Fruit fly (Drosophila melanogaster) whole organism, embryonic: ENCODE results near the gene CG11052.
"Not testable (repeated sequence)": the region's sequence is repeated elsewhere in the genome, so short reads cannot be mapped to it uniquely, and the experiment has no call there.

Source experiments
- Ada2b ChIP-seq: fragments of 200-800 bp; sonication (Bioruptor generic); IDR thresholded peaks from 2 replicates; pipeline ENCODE4 v1.3.6; 2022; ENCODE audit warnings: missing biosample characterization, missing genetic modification characterization
- BEAF-32 ChIP-seq: fragments of 200-800 bp; sonication (Bioruptor generic); optimal IDR thresholded peaks from 3 replicates; lab custom pipeline; 2017; ENCODE audit warnings: missing biosample characterization, missing genetic modification characterization, mild to moderate bottlenecking, moderate library complexity, missing genetic modification reagents
- CG10267 ChIP-seq: fragments of 200-800 bp; sonication (Bioruptor generic); optimal IDR thresholded peaks from 2 replicates; lab custom pipeline; 2018; ENCODE audit warnings: missing biosample characterization, mild to moderate bottlenecking, missing genetic modification characterization, moderate library complexity
- CG10654 ChIP-seq: fragments of 200-800 bp; sonication (Bioruptor generic); optimal IDR thresholded peaks from 2 replicates; lab custom pipeline; 2016; ENCODE audit warnings: missing biosample characterization, missing genetic modification characterization
- CG11504 ChIP-seq: fragments of 200-800 bp; sonication (Bioruptor generic); optimal IDR thresholded peaks from 3 replicates; lab custom pipeline; 2019; ENCODE audit warnings: missing biosample characterization, mild to moderate bottlenecking, missing genetic modification characterization, moderate library complexity
- CG11560 ChIP-seq: fragments of 200-800 bp; sonication (Bioruptor generic); IDR thresholded peaks from 3 replicates; pipeline ENCODE4 v1.3.6; 2022; ENCODE audit warnings: missing biosample characterization, missing genetic modification characterization
- CG11695 ChIP-seq: fragments of 200-800 bp; sonication (Bioruptor generic); IDR thresholded peaks from 3 replicates; pipeline ENCODE4 v1.3.6; 2022; ENCODE audit warnings: missing biosample characterization, missing genetic modification characterization
- CG11696 ChIP-seq: fragments of 200-800 bp; sonication (Bioruptor generic); IDR thresholded peaks from 2 replicates; pipeline ENCODE4 v1.3.6; 2022; ENCODE audit warnings: missing biosample characterization, missing genetic modification characterization
- CG13287 ChIP-seq: fragments of 200-800 bp; sonication (Bioruptor generic); IDR thresholded peaks from 2 replicates; pipeline ENCODE4 v1.3.6; 2022; ENCODE audit warnings: missing biosample characterization, missing genetic modification characterization; ENCODE audit not compliant: partially characterized antibody
- CG14441 ChIP-seq: fragments of 200-800 bp; sonication (Bioruptor generic); IDR thresholded peaks from 2 replicates; pipeline ENCODE4 v1.3.6; 2022; ENCODE audit warnings: missing biosample characterization, missing genetic modification characterization
- CG14710 ChIP-seq: fragments of 200-800 bp; sonication (Bioruptor generic); optimal IDR thresholded peaks from 3 replicates; lab custom pipeline; 2019; ENCODE audit warnings: missing biosample characterization, mild to moderate bottlenecking, missing genetic modification characterization, moderate library complexity
- CG15514 ChIP-seq: fragments of 200-800 bp; sonication (Bioruptor generic); optimal IDR thresholded peaks from 3 replicates; lab custom pipeline; 2017; ENCODE audit warnings: missing biosample characterization, missing genetic modification characterization, mild to moderate bottlenecking, moderate library complexity, missing genetic modification reagents
- CG1602 ChIP-seq: fragments of 200-800 bp; sonication (Bioruptor generic); optimal IDR thresholded peaks from 3 replicates; lab custom pipeline; 2016; ENCODE audit warnings: missing biosample characterization, missing genetic modification characterization
- CG1603 ChIP-seq: fragments of 200-800 bp; sonication (Bioruptor generic); optimal IDR thresholded peaks from 2 replicates; lab custom pipeline; 2019; ENCODE audit warnings: missing biosample characterization, mild to moderate bottlenecking, missing genetic modification characterization, moderate library complexity
- CG17328 ChIP-seq: fragments of 200-800 bp; sonication (Bioruptor generic); IDR thresholded peaks from 2 replicates; pipeline ENCODE4 v1.3.6; 2022; ENCODE audit warnings: missing biosample characterization, missing genetic modification characterization
- CG32532 ChIP-seq: fragments of 200-800 bp; sonication (Bioruptor generic); IDR thresholded peaks from 2 replicates; pipeline ENCODE4 v1.3.6; 2022; ENCODE audit warnings: missing biosample characterization, missing genetic modification characterization
- CG4730 ChIP-seq: fragments of 200-800 bp; sonication (Bioruptor generic); IDR thresholded peaks from 2 replicates; pipeline ENCODE4 v1.3.6; 2022; ENCODE audit warnings: missing biosample characterization, missing genetic modification characterization
- CG7745 ChIP-seq: fragments of 200-800 bp; sonication (Bioruptor generic); optimal IDR thresholded peaks from 2 replicates; lab custom pipeline; 2018; ENCODE audit warnings: missing biosample characterization, mild to moderate bottlenecking, missing genetic modification characterization, moderate library complexity
- D19A ChIP-seq: fragments of 200-800 bp; optimal IDR thresholded peaks from 3 replicates; lab custom pipeline; 2019; ENCODE audit warnings: missing biosample characterization, mild to moderate bottlenecking, missing genetic modification characterization, moderate library complexity
- Dll ChIP-seq: fragments of 200-800 bp; sonication (Bioruptor generic); IDR thresholded peaks from 4 replicates; pipeline ENCODE4 v1.3.6; 2022; ENCODE audit warnings: missing biosample characterization, missing genetic modification characterization; ENCODE audit not compliant: partially characterized antibody
- Dp ChIP-seq: fragments of 200-800 bp; sonication (Bioruptor generic); optimal IDR thresholded peaks from 2 replicates; lab custom pipeline; 2018; ENCODE audit warnings: missing biosample characterization, mild to moderate bottlenecking, missing genetic modification characterization, moderate library complexity
- E2f2 ChIP-seq: fragments of 200-800 bp; sonication (Bioruptor generic); IDR thresholded peaks from 2 replicates; pipeline ENCODE4 v1.3.6; 2022; ENCODE audit warnings: missing biosample characterization, missing genetic modification characterization
- HLH3B ChIP-seq: fragments of 200-800 bp; sonication (Bioruptor generic); IDR thresholded peaks from 2 replicates; pipeline ENCODE4 v1.3.6; 2022; ENCODE audit warnings: missing biosample characterization, missing genetic modification characterization
- Lhr ChIP-seq: fragments of 200-800 bp; sonication (Bioruptor generic); optimal IDR thresholded peaks from 3 replicates; lab custom pipeline; 2017; ENCODE audit warnings: mild to moderate bottlenecking, missing biosample characterization, missing genetic modification reagents, missing genetic modification characterization
- MBD-R2 ChIP-seq: fragments of 200-800 bp; sonication (Bioruptor generic); IDR thresholded peaks from 2 replicates; pipeline ENCODE4 v1.3.6; 2022; ENCODE audit warnings: missing biosample characterization, missing genetic modification characterization
- Med ChIP-seq: fragments of 200-800 bp; sonication (Bioruptor generic); peaks from one replicate; lab custom pipeline; 2016; ENCODE audit warnings: missing biosample characterization, missing genetic modification characterization, mild to moderate bottlenecking, inconsistent platforms, moderate library complexity
- Myb ChIP-seq: fragments of 200-800 bp; sonication (Bioruptor generic); optimal IDR thresholded peaks from 2 replicates; lab custom pipeline; 2016; ENCODE audit warnings: missing biosample characterization, missing genetic modification characterization
- Rfx ChIP-seq: fragments of 200-800 bp; sonication (Bioruptor generic); IDR thresholded peaks from 2 replicates; pipeline ENCODE4 v1.3.6; 2022; ENCODE audit warnings: missing biosample characterization, missing genetic modification characterization
- Scr ChIP-seq: fragments of 200-800 bp; sonication (Bioruptor generic); IDR thresholded peaks from 2 replicates; pipeline ENCODE4 v1.3.6; 2022; ENCODE audit warnings: missing biosample characterization, missing genetic modification characterization; ENCODE audit not compliant: partially characterized antibody
- Trl ChIP-seq, 3 experiments: fragments of >200 bp in 2 of 3; fragments of 200-800 bp in 1 of 3; sonication (Bioruptor generic) in 1 of 3; optimal IDR thresholded peaks; 2 replicates in 1 of 3; 3 replicates in 2 of 3; lab custom pipeline; 2016 to 2017; ENCODE audit warnings: missing biosample characterization in 1 of 3, missing genetic modification characterization in 1 of 3
- YL-1 ChIP-seq: fragments of 200-800 bp; sonication (Bioruptor generic); optimal IDR thresholded peaks from 3 replicates; lab custom pipeline; 2017; ENCODE audit warnings: missing biosample characterization, mild to moderate bottlenecking, missing genetic modification characterization
- dysf ChIP-seq: fragments of 200-800 bp; sonication (Bioruptor generic); IDR thresholded peaks from 3 replicates; pipeline ENCODE4 v1.3.6; 2022; ENCODE audit warnings: missing biosample characterization, missing genetic modification characterization
- hb ChIP-seq: fragments of 200-800 bp; sonication (Bioruptor generic); IDR thresholded peaks from 3 replicates; pipeline ENCODE4 v1.3.6; 2022; ENCODE audit warnings: missing biosample characterization, missing genetic modification characterization; ENCODE audit not compliant: partially characterized antibody
- hkb ChIP-seq, 2 experiments: fragments of 200-800 bp in 1 of 2; fragments of >200 bp in 1 of 2; sonication (Bioruptor generic) in 1 of 2; IDR thresholded peaks in 1 of 2; optimal IDR thresholded peaks in 1 of 2; 2 replicates each; pipeline versions ENCODE4 v1.3.6 to Lab custom; 2017 to 2022; ENCODE audit warnings: missing biosample characterization in 1 of 2, missing genetic modification characterization in 1 of 2
- onecut ChIP-seq: fragments of 200-800 bp; sonication (Bioruptor generic); IDR thresholded peaks from 2 replicates; pipeline ENCODE4 v1.3.6; 2022; ENCODE audit warnings: missing biosample characterization, missing genetic modification characterization
- pan ChIP-seq, 4 experiments: fragments of >200 bp in 3 of 4; fragments of 200-800 bp in 1 of 4; sonication (Bioruptor generic) in 1 of 4; optimal IDR thresholded peaks in 3 of 4; IDR thresholded peaks in 1 of 4; 2 replicates each; pipeline versions ENCODE4 v1.3.6 to Lab custom; 2017 to 2022; ENCODE audit warnings: missing biosample characterization in 2 of 4, missing genetic modification characterization in 2 of 4, mixed read lengths in 1 of 4
- prd ChIP-seq, 3 experiments: fragments of >200 bp in 2 of 3; fragments of 200-800 bp in 1 of 3; sonication (Bioruptor generic) in 1 of 3; optimal IDR thresholded peaks in 2 of 3; IDR thresholded peaks in 1 of 3; 2 replicates in 2 of 3; 3 replicates in 1 of 3; pipeline versions ENCODE4 v1.3.6 to Lab custom; 2017 to 2022; ENCODE audit warnings: missing biosample characterization in 1 of 3, missing genetic modification characterization in 1 of 3
- pzg ChIP-seq: fragments of 200-800 bp; sonication (Bioruptor generic); optimal IDR thresholded peaks from 3 replicates; lab custom pipeline; 2018; ENCODE audit warnings: missing biosample characterization, mild to moderate bottlenecking, missing genetic modification characterization, moderate library complexity
- ranshi ChIP-seq: fragments of 200-800 bp; sonication (Bioruptor generic); IDR thresholded peaks from 2 replicates; pipeline ENCODE4 v1.3.6; 2022; ENCODE audit warnings: missing biosample characterization, missing genetic modification characterization
- stwl ChIP-seq: fragments of 200-800 bp; sonication (Bioruptor generic); optimal IDR thresholded peaks from 3 replicates; lab custom pipeline; 2018; ENCODE audit warnings: missing biosample characterization, mild to moderate bottlenecking, missing genetic modification characterization, moderate library complexity
- trem ChIP-seq: fragments of 200-800 bp; optimal IDR thresholded peaks from 3 replicates; lab custom pipeline; 2019; ENCODE audit warnings: missing biosample characterization, mild to moderate bottlenecking, missing genetic modification characterization, moderate library complexity
- unc-4 ChIP-seq: fragments of 200-800 bp; sonication (Bioruptor generic); IDR thresholded peaks from 2 replicates; pipeline ENCODE4 v1.3.6; 2022; ENCODE audit warnings: missing biosample characterization, missing genetic modification characterization; ENCODE audit not compliant: partially characterized antibody
- vvl ChIP-seq: fragments of 200-800 bp; sonication (Bioruptor generic); IDR thresholded peaks from 2 replicates; pipeline ENCODE4 v1.3.6; 2022; ENCODE audit warnings: missing biosample characterization, missing genetic modification characterization

Gene CG11052

DNA sequence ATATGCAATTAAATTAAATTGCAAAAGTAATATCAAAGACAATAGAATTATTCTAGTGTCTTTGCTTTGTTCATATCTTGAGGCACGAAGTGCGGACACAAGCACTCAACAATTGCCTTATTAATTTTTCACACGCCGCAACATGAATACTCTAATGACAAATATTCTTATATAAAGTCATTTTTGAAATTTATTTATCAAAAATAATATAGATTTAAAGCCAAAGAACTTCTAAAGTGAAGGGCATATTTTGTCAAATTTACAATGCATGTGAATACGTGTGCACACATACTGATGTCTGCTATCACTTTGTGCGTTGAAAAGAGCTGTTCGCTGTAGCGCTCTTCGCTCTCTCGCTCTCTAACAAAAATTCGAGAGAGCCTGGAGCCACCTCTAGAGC is 35.2 kb downstream of the CG11052 start (continued):
- TF ChIP-seq CG11696 (GFP tag; lab: Robert Waterston, UW) (peak; percentile 15; the same call in 1 of the 2 replicates), CG11695 (GFP tag; lab: Robert Waterston, UW) (peak; percentile 59; the same call in 1 of the 3 replicates), prd (GFP tag; IDR thresholded peaks at IDR 0.05; lab: Robert Waterston, UW) (peak; percentile 49; the same call in 2 of the 3 replicates), onecut (0 out of 2 replicates have a peak, but pooled peaks have one; percentile 4), ranshi (peak; percentile 64; the same call in 1 of the 2 replicates), D19A (tag; lab: Kevin White, UChicago) (peak; percentile 57), pan (GFP tag; optimal IDR thresholded peaks at IDR 0.05 in 1 of 2, IDR thresholded peaks at IDR 0.05 in 1 of 2) (peak in 1 of 2 experiments; percentile 38), dysf (peak; percentile 68; the same call in 2 of the 3 replicates), CG14441 (GFP tag; lab: Robert Waterston, UW) (peak; percentile 40; the same call in 1 of the 2 replicates), vvl (GFP tag; lab: Robert Waterston, UW) (peak; percentile 57), Trl (optimal IDR thresholded peaks at IDR 0.05; lab: Kevin White, UChicago) (peak in 1 of 2 experiments; percentile 72)
- TF ChIP-seq prd (optimal IDR thresholded peaks at IDR 0.05; lab: Kevin White, UChicago); pan (optimal IDR thresholded peaks at IDR 0.05; lab: Kevin White, UChicago); Trl (GFP tag; optimal IDR thresholded peaks at IDR 0.05; lab: Kevin White, UChicago): not testable (repeated sequence)
- TF ChIP-seq, all 482 proteins: peak for 23; not testable (repeated sequence) for 459

DNA sequence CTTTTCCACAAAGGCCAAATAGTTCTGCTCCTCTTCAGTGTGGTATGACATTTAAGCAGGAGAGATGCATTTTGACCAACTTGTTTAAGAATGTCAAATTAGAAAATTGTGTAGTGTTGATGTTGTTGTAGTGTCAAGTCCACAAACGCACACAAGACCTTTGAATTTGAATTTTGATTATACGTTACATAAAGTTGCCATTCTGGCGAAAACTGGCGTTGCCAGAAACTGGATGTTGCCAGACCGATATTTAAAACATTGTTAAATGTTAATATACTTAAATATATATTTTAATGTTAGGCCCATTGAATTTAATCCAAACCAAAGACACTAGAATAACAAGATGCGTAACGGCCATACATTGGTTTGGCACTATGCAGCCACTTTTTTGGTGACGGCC is 36.0 kb downstream of the CG11052 start:
- no peak for TF ChIP-seq CG10654 (GFP tag; lab: Kevin White, UChicago)
- TF ChIP-seq CG11560 (tag; lab: Robert Waterston, UW), result no peak
- peak; percentile 4 for TF ChIP-seq CG11504
- TF ChIP-seq hkb (optimal IDR thresholded peaks at IDR 0.05; lab: Kevin White, UChicago), result no peak
- TF ChIP-seq hkb (GFP tag; IDR thresholded peaks at IDR 0.05; lab: Robert Waterston, UW), result peak; percentile 39; the same call in 1 of the 2 replicates
- peak; percentile 37 for TF ChIP-seq CG15514 (GFP tag; lab: Kevin White, UChicago)
- peak; percentile 30; the same call in 1 of the 2 replicates for TF ChIP-seq Ada2b (GFP tag; lab: Robert Waterston, UW)
- 0 out of 2 replicates have a peak, but pooled peaks have one; percentile 22 for TF ChIP-seq unc-4 (GFP tag; lab: Robert Waterston, UW)
- TF ChIP-seq Rfx (GFP tag; lab: Robert Waterston, UW), result no peak
- peak; percentile 74 for TF ChIP-seq E2f2
- TF ChIP-seq CG32532 (GFP tag; lab: Robert Waterston, UW), result peak; percentile 42; the same call in 1 of the 2 replicates
- TF ChIP-seq Med, result peak; percentile 34
- no peak for TF ChIP-seq hb (GFP tag; lab: Robert Waterston, UW)
- no peak for TF ChIP-seq HLH3B (GFP tag; lab: Robert Waterston, UW)
- TF ChIP-seq CG17328, result no peak
- TF ChIP-seq CG4730 (GFP tag; lab: Robert Waterston, UW), result no peak
- TF ChIP-seq Dp, result peak; percentile 72
- TF ChIP-seq Scr (GFP tag; lab: Robert Waterston, UW), result peak; percentile 47; the same call in 1 of the 2 replicates
- peak; percentile 38; the same call in 1 of the 2 replicates for TF ChIP-seq CG13287 (GFP tag; lab: Robert Waterston, UW)
- TF ChIP-seq CG14710 (tag; lab: Kevin White, UChicago), result peak; percentile 19
- no peak for TF ChIP-seq CG1602
- TF ChIP-seq Lhr, result peak; percentile 7
- TF ChIP-seq Dll (GFP tag; lab: Robert Waterston, UW), result peak; percentile 32; the same call in 1 of the 4 replicates
- no peak for TF ChIP-seq CG7745 (tag; lab: Kevin White, UChicago)
- TF ChIP-seq trem (tag; lab: Kevin White, UChicago), result peak; percentile 18
- TF ChIP-seq stwl (tag; lab: Kevin White, UChicago), result peak; percentile 11
- TF ChIP-seq YL-1 (GFP tag; lab: Kevin White, UChicago), result peak; percentile 2
- TF ChIP-seq pzg (GFP tag; lab: Kevin White, UChicago), result peak; percentile 48
- TF ChIP-seq MBD-R2 (GFP tag; lab: Robert Waterston, UW), result peak; percentile 18; the same call in 1 of the 2 replicates
- TF ChIP-seq BEAF-32 (GFP tag; lab: Kevin White, UChicago), result peak; percentile 11
- TF ChIP-seq Myb (GFP tag; lab: Kevin White, UChicago), result peak; percentile 91
- TF ChIP-seq CG10267 (tag; lab: Kevin White, UChicago), result peak; percentile 9
- TF ChIP-seq CG1603 (tag; lab: Kevin White, UChicago), result peak; percentile 29
